Fruit fly (Drosophila melanogaster): ENCODE measurements around the gene CG4836.

The CG4836 gene

DNA sequence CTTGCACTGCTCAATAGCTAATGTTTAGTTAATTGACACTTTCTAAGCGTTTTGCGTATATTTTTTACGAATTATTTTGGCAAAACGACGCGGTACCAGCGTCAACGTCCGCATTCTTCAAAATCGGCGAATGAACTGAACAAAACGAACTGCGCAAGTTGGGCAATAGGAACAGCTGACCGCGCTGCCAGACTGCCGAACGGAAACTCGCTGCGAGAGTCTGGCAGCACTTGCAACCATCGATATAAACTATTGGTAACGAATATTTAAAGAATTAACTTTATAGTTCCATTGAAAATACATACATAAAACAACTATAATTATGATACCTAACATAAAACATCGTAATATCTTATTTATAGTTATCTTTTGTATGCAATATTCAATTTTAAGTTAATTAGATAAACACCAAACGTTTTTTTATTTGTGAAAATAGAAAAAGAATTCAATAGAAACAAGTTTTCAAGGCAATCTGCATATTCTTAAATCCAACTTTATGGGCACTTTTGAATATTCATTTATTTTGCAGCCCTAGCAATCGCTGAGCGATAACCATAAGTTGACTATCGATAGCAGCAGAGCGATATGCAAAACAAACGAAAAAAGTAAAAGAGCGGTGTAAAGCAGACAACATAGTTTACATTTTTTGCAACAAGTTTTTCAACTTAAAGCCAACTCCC, 5.2 kb upstream of the CG4836 start, which contains the start of the genes Hs6st and MED25 (continued):
- TF ChIP-seq BEAF-32 (GFP tag; optimal IDR thresholded peaks at IDR 0.05) (peak; percentile 88), nerfin-1 (tag; optimal IDR thresholded peaks at IDR 0.05) (peak; percentile 10), crol (GFP tag; IDR thresholded peaks at IDR 0.05) (no peak), grau (tag; optimal IDR thresholded peaks at IDR 0.05) (peak; percentile 38), Ets65A (GFP tag) (peak; percentile 91), PHDP (tag; optimal IDR thresholded peaks at IDR 0.05) (peak; percentile 24), Chrac-16 (GFP tag; optimal IDR thresholded peaks at IDR 0.05) (no peak), CG5180 (GFP tag; optimal IDR thresholded peaks at IDR 0.05) (no peak), Sox100B (GFP tag; optimal IDR thresholded peaks at IDR 0.05) (no peak), Ets97D (GFP tag; optimal IDR thresholded peaks at IDR 0.05) (peak; percentile 79), BtbVII (GFP tag; optimal IDR thresholded peaks at IDR 0.05) (peak; percentile 39), Ada2b (GFP tag; IDR thresholded peaks at IDR 0.05) (no peak; the same call in 1 of the 2 replicates), Ptx1 (GFP tag; IDR thresholded peaks at IDR 0.05) (0 out of 2 replicates have a peak, but pooled peaks have one; percentile 15), gce (GFP tag; IDR thresholded peaks at IDR 0.05) (no peak), Fer3 (tag; optimal IDR thresholded peaks at IDR 0.05) (peak; percentile 32), run (tag; optimal IDR thresholded peaks at IDR 0.05) (no peak), lbe (GFP tag; optimal IDR thresholded peaks at IDR 0.05) (no peak), nom (GFP tag; optimal IDR thresholded peaks at IDR 0.05) (no peak), ham (GFP tag; IDR thresholded peaks at IDR 0.05) (no peak), Myb (GFP tag; optimal IDR thresholded peaks at IDR 0.05) (peak; percentile 69), gcm (GFP tag; optimal IDR thresholded peaks at IDR 0.05) (no peak), chm (GFP tag; IDR thresholded peaks at IDR 0.05) (peak; percentile 75; the same call in 1 of the 2 replicates), CG31365 (tag; optimal IDR thresholded peaks at IDR 0.05) (peak; percentile 15), az2 (GFP tag; optimal IDR thresholded peaks at IDR 0.05) (peak; percentile 24), p53 (GFP tag; optimal IDR thresholded peaks at IDR 0.05) (no peak), Nf-YB (GFP tag; optimal IDR thresholded peaks at IDR 0.05) (no peak), CG9797 (GFP tag; optimal IDR thresholded peaks at IDR 0.05) (peak; percentile 52), maf-S (GFP tag; optimal IDR thresholded peaks at IDR 0.05) (no peak), al (GFP tag; IDR thresholded peaks at IDR 0.05) (no peak), MTF-1 (GFP tag; optimal IDR thresholded peaks at IDR 0.05; ENCODE audit: borderline replicate concordance) (peak; percentile 6), grn (GFP tag; optimal IDR thresholded peaks at IDR 0.05) (no peak), Trl (optimal IDR thresholded peaks at IDR 0.05) (no peak), Trl (GFP tag; optimal IDR thresholded peaks at IDR 0.05) (no peak), bbx (GFP tag; IDR thresholded peaks at IDR 0.05; ENCODE audit: partially characterized antibody) (peak; percentile 78), bab2 (GFP tag; optimal IDR thresholded peaks at IDR 0.05) (no peak), CG34376 (GFP tag; optimal IDR thresholded peaks at IDR 0.05) (peak; percentile 59), bcd (GFP tag; optimal IDR thresholded peaks at IDR 0.05) (peak; percentile 50), CG12659 (GFP tag; optimal IDR thresholded peaks at IDR 0.05) (peak; percentile 73), Dip2 (GFP tag; IDR thresholded peaks at IDR 0.05) (no peak), CG15514 (GFP tag; optimal IDR thresholded peaks at IDR 0.05) (peak; percentile 77), caup (GFP tag; optimal IDR thresholded peaks at IDR 0.05; ENCODE audit: severe bottlenecking) (peak; percentile 65), CG18262 (tag; optimal IDR thresholded peaks at IDR 0.05) (peak; percentile 29), Jarid2 (GFP tag; optimal IDR thresholded peaks at IDR 0.05) (peak; percentile 99), CG4404 (GFP tag; IDR thresholded peaks at IDR 0.05) (no peak), CG8281 (tag; optimal IDR thresholded peaks at IDR 0.05) (no peak), HmgZ (tag; optimal IDR thresholded peaks at IDR 0.05) (no peak), CG11723 (GFP tag; optimal IDR thresholded peaks at IDR 0.05) (no peak), CG1024 (GFP tag; IDR thresholded peaks at IDR 0.05) (no peak; the same call in 1 of the 2 replicates), lab (GFP tag; optimal IDR thresholded peaks at IDR 0.05) (peak; percentile 78)
